Fruit fly (Drosophila melanogaster): ENCODE measurements around the gene TotF.

dm6 chr2L:19952221-19952620 lies 40.0 kb upstream of the TotF start:
- TF ChIP-seq Ptx1 (GFP tag; IDR thresholded peaks at IDR 0.05) (no peak), CG9727 (GFP tag; optimal IDR thresholded peaks at IDR 0.05) (no peak), pita (GFP tag; optimal IDR thresholded peaks at IDR 0.05) (no peak), CG16779 (GFP tag; IDR thresholded peaks at IDR 0.05) (no peak), inv (GFP tag; IDR thresholded peaks at IDR 0.05; ENCODE audit: partially characterized antibody) (no peak)

Data from whole organism, embryonic.